Worm (Caenorhabditis elegans): Measurements from ENCODE around the gene C09B9.4.
"Not testable (repeated sequence)": the region's sequence is repeated elsewhere in the genome, so short reads cannot be mapped to it uniquely, and the experiment has no call there.

C09B9.4 gene

ce11 chrIV:5028978-5029377 is 4.2 kb downstream of the C09B9.4 start, which contains the start of the genes best-6 and C09B9.2:
TSS of gene best-6 (minus strand) at chrIV:5029078.
TSS of gene C09B9.2 (plus strand) at chrIV:5029291.
- no peak for TF ChIP-seq nhr-129 (tag; optimal IDR thresholded peaks at IDR 0.05)
- no peak for TF ChIP-seq peb-1 (tag; optimal IDR thresholded peaks at IDR 0.05)
- TF ChIP-seq fos-1 (tag; optimal IDR thresholded peaks at IDR 0.05): no peak
- no peak for TF ChIP-seq elt-1 (tag; optimal IDR thresholded peaks at IDR 0.05)
- TF ChIP-seq nhr-11 (tag; optimal IDR thresholded peaks at IDR 0.05): no peak
- no peak for TF ChIP-seq egl-27 (tag; optimal IDR thresholded peaks at IDR 0.05)
- no peak for TF ChIP-seq sma-3 (GFP tag; optimal IDR thresholded peaks at IDR 0.05)
- no peak for TF ChIP-seq unc-39 (tag; optimal IDR thresholded peaks at IDR 0.05)
- TF ChIP-seq unc-55 (GFP tag; optimal IDR thresholded peaks at IDR 0.05): no peak
- no peak for TF ChIP-seq unc-62 (GFP tag; optimal IDR thresholded peaks at IDR 0.05)
- TF ChIP-seq alr-1 (tag; optimal IDR thresholded peaks at IDR 0.05): no peak
- no peak for TF ChIP-seq aly-2 (tag; optimal IDR thresholded peaks at IDR 0.05)
- no peak for TF ChIP-seq blmp-1 (tag; optimal IDR thresholded peaks at IDR 0.05; ENCODE audit: insufficient read depth)
- TF ChIP-seq C34F6.9 (tag; optimal IDR thresholded peaks at IDR 0.05): no peak

DNA sequence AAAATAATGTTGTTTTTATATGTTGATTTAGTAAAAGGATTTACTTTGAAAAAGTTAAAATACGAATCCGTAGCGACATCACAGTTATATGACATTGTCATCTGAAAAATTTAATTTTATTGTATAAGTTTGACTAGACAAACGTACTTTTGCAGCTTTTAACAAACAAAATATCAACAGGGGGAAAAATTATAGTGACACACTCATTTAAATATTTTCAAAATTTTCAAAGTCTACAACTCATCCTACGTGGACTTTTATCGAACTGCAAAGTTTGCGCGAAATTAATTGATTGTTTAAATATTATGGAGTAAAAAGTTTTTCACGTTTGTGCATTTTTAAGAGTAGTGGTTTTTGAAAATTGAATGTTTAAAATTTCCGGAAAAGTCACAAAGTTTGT is 7.5 kb downstream of the C09B9.4 start, which contains the start of gene C09B9.85:
C09B9.85 (minus strand) TSS at position 101 of the 400 bp plus-strand sequence.
- TF ChIP-seq lin-39 (tag; optimal IDR thresholded peaks at IDR 0.05) (no peak), zag-1 (tag; optimal IDR thresholded peaks at IDR 0.05) (no peak), ZK546.5 (tag; optimal IDR thresholded peaks at IDR 0.05) (no peak), aly-2 (tag; optimal IDR thresholded peaks at IDR 0.05) (no peak), ztf-11 (tag; optimal IDR thresholded peaks at IDR 0.05) (no peak), F13H6.1 (tag; optimal IDR thresholded peaks at IDR 0.05) (no peak), mbf-1 (tag; optimal IDR thresholded peaks at IDR 0.05) (no peak), skn-1 (tag; optimal IDR thresholded peaks at IDR 0.05) (no peak), ama-1 (optimal IDR thresholded peaks at IDR 0.05) (no peak), lin-13 (GFP tag; optimal IDR thresholded peaks at IDR 0.05) (no peak), fos-1 (tag; optimal IDR thresholded peaks at IDR 0.05) (no peak), blmp-1 (tag; optimal IDR thresholded peaks at IDR 0.05; ENCODE audit: insufficient read depth) (no peak)

DNA sequence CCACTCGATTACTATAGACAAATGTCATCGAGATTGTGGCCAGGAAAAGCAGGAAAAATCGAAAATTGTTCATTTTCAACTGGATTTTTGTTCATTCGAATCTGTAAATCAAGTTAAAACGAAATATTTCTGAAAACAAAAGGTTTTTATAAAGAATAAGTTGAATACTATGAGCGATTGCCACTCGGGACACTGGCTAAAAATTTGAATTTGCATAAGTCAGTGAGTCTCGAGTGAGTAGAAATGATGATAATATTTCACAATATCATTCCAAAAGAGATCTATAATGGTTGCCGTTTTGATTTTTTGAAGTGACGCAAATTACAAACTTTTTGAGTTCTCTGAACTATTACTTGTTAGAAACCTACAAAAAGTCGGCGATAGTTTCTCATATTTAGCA is 12.6 kb downstream of the C09B9.4 start, which contains the start of gene T28H11.8:
T28H11.8 (minus strand) TSS at position 101 of the 400 bp plus-strand sequence.
- TF ChIP-seq zag-1 (tag; optimal IDR thresholded peaks at IDR 0.05): no peak
- TF ChIP-seq mbf-1 (tag; optimal IDR thresholded peaks at IDR 0.05): no peak
- TF ChIP-seq nhr-12 (tag; optimal IDR thresholded peaks at IDR 0.05): no peak
- no peak for TF ChIP-seq ztf-11 (tag; optimal IDR thresholded peaks at IDR 0.05)
- no peak for TF ChIP-seq nhr-77 (tag; optimal IDR thresholded peaks at IDR 0.05)
- TF ChIP-seq fos-1 (tag; optimal IDR thresholded peaks at IDR 0.05): no peak
- TF ChIP-seq nhr-25 (tag; optimal IDR thresholded peaks at IDR 0.05): no peak
- no peak for TF ChIP-seq sma-9 (GFP tag; optimal IDR thresholded peaks at IDR 0.05)
- no peak for TF ChIP-seq sma-9 (tag; optimal IDR thresholded peaks at IDR 0.05)
- no peak for TF ChIP-seq snpc-4 (tag; optimal IDR thresholded peaks at IDR 0.05)
- no peak for TF ChIP-seq gmeb-1 (tag; optimal IDR thresholded peaks at IDR 0.05)
- TF ChIP-seq ztf-4 (tag; optimal IDR thresholded peaks at IDR 0.05): no peak

- TF ChIP-seq nhr-11, C34F6.9, nhr-12 (tag; optimal IDR thresholded peaks at IDR 0.05): not testable (repeated sequence)
Measured at ce11 chrIV:5017075-5017474, 16.1 kb downstream of the C09B9.4 start, which contains the start of gene T28H11.7. TSS of gene T28H11.7 (minus strand) at chrIV:5017175.

DNA sequence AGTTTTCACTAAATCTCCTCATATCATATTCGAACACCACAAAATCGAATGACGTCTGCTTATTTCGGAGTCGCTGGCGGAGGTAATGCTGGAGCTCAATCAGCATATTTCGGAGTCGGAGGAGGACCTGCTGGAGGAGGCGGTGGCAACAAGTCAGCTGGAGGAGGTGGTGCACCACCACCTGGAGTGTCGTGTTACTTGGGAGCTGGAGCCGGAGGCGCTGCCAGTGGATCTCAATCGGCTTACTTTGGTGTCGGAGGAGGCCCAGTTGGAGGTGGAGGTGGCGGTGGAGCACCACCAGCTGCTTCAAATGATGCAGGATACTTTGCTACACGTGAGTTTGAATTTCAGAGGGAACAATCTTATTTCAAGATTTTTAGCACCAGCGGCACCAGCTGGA is 16.7 kb downstream of the C09B9.4 start, which contains the start of gene ssq-4:
ssq-4 (plus strand) TSS at position 19 of the 400 bp plus-strand sequence.
- not testable (repeated sequence) for TF ChIP-seq ztf-1 (GFP tag; conservative IDR thresholded peaks at IDR 0.05); crh-2 (tag; optimal IDR thresholded peaks at IDR 0.05); mdl-1 (tag; optimal IDR thresholded peaks at IDR 0.05)

DNA sequence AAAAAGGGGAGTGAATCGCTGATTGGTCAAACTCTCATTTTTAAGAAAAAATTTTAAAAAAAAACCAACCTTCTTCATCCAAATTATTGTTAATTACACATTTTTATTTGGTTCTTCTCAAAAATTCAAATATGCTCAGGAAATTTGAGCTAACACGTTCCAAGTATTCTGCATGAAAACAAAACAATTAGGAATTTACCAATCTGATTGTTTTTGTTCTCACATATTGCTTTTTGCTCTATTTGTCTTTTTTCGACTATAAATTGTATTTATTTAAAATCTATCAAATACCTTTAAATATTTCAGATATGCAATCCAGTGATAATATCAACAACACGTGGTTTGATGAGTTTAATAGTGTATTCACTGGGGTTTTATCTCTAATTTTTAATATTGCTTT is 20.9 kb downstream of the C09B9.4 start, which contains the start of gene srm-1:
srm-1 (plus strand) TSS at position 301 of the 400 bp plus-strand sequence.
- TF ChIP-seq nhr-6 (tag; optimal IDR thresholded peaks at IDR 0.05) (no peak), C34F6.9 (tag; optimal IDR thresholded peaks at IDR 0.05) (no peak), lin-39 (tag; optimal IDR thresholded peaks at IDR 0.05) (no peak), elt-1 (tag; optimal IDR thresholded peaks at IDR 0.05) (no peak), alr-1 (tag; optimal IDR thresholded peaks at IDR 0.05) (no peak), blmp-1 (tag; optimal IDR thresholded peaks at IDR 0.05; ENCODE audit: insufficient read depth) (no peak), aly-2 (tag; optimal IDR thresholded peaks at IDR 0.05) (no peak), elt-3 (tag; optimal IDR thresholded peaks at IDR 0.05) (no peak), egl-27 (tag; optimal IDR thresholded peaks at IDR 0.05) (no peak), fos-1 (tag; optimal IDR thresholded peaks at IDR 0.05) (no peak), snpc-4 (tag; optimal IDR thresholded peaks at IDR 0.05) (no peak), zag-1 (tag; optimal IDR thresholded peaks at IDR 0.05) (no peak), sma-3 (GFP tag; optimal IDR thresholded peaks at IDR 0.05) (no peak), unc-62 (GFP tag; optimal IDR thresholded peaks at IDR 0.05) (no peak), nhr-237 (tag; optimal IDR thresholded peaks at IDR 0.05) (no peak), crh-2 (tag; optimal IDR thresholded peaks at IDR 0.05) (no peak)

All from whole organism, L2 larva.